Fruit fly (Drosophila melanogaster): ENCODE data around the gene Fadd.

Fadd gene

DNA sequence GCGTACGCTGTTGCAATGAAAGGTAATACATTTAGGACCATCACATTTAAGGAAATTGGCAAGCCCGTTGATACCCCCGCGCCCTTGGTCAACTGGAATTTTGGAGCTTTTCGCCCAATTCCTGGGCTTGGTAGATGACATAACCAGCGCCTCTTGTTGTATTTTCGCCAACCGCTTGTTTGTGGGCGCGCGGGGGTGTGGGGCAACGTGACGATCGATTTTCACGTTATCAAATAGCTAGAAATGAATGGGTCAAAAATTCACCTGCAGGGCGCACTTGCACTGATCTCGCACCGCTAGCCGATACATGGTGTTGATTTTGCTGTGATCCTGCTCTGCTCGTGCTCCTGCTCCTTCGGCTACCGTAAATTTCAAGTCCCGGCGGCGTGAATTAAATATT, 11.6 kb upstream of the Fadd start:
- TF ChIP-seq Hr39 (GFP tag; optimal IDR thresholded peaks at IDR 0.05), result no peak
- peak; percentile 17 for TF ChIP-seq Eip78C (GFP tag)
- peak; percentile 90 for TF ChIP-seq vri (GFP tag; optimal IDR thresholded peaks at IDR 0.05)
- 0 out of 2 replicates have a peak, but pooled peaks have one; percentile 16 for TF ChIP-seq CG15336 (GFP tag; IDR thresholded peaks at IDR 0.05)
- TF ChIP-seq CG32006 (GFP tag; optimal IDR thresholded peaks at IDR 0.05), result no peak
- no peak for TF ChIP-seq topi (GFP tag; optimal IDR thresholded peaks at IDR 0.05)

DNA sequence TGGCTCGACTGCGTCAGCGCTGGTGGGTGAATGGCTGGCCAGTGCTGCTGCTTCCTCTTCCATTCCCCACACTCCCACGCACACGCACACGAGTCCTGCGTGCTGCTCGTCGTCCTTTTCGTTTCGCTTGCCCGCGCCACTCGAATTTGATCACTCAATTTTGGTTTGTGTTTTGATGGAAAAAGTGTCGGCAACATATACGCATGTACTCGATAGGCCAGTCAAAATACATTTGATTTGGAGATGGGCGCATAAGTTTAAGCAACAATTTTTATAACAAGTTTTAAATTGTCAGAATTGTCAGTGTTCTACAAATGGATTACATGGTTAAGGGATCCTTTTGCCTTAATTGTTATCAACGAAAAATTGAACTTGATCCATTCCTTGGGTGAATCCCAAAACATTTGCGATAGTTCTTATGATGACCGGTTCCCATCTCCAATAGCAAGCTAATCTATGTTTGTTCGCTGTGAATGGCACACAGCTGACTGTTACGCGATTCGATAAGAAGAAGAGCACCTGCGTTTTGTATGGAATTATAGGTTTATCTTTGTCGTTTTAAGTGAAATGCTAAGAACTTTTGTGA, 11.1 kb upstream of the Fadd start, which contains the start of the genes Mitofilin and mRpL35:
Gene Mitofilin, minus strand, starts transcription at position 295 of the 586 bp plus-strand sequence.
Gene mRpL35, plus strand, starts transcription at position 487 of the 586 bp plus-strand sequence.
- no peak for TF ChIP-seq CG6854 (GFP tag; optimal IDR thresholded peaks at IDR 0.05)
- TF ChIP-seq Hr38 (GFP tag; optimal IDR thresholded peaks at IDR 0.05), result no peak
- TF ChIP-seq Sox14 (GFP tag; optimal IDR thresholded peaks at IDR 0.05), result peak; percentile 36
- TF ChIP-seq Hr39 (GFP tag; optimal IDR thresholded peaks at IDR 0.05), result peak; percentile 66
- TF ChIP-seq CG10631 (GFP tag; optimal IDR thresholded peaks at IDR 0.05), result peak; percentile 70
- TF ChIP-seq CG3032 (tag; optimal IDR thresholded peaks at IDR 0.05), result peak; percentile 49
- no peak for TF ChIP-seq CG8119 (GFP tag; IDR thresholded peaks at IDR 0.05)
- peak; percentile 53 for TF ChIP-seq cyc (GFP tag; optimal IDR thresholded peaks at IDR 0.05)
- TF ChIP-seq vri (GFP tag; optimal IDR thresholded peaks at IDR 0.05), result peak; percentile 57
- no peak for TF ChIP-seq CG34406 (GFP tag; optimal IDR thresholded peaks at IDR 0.05)
- no peak for TF ChIP-seq CG10669 (GFP tag; optimal IDR thresholded peaks at IDR 0.05)
- TF ChIP-seq CG8632 (GFP tag; optimal IDR thresholded peaks at IDR 0.05), result no peak
- TF ChIP-seq CG3919 (GFP tag; optimal IDR thresholded peaks at IDR 0.05), result peak; percentile 37
- TF ChIP-seq topi (GFP tag; optimal IDR thresholded peaks at IDR 0.05), result peak; percentile 39
- no peak for TF ChIP-seq net (GFP tag; optimal IDR thresholded peaks at IDR 0.05)
- peak; percentile 20 for TF ChIP-seq CG6808 (GFP tag; optimal IDR thresholded peaks at IDR 0.05)
- TF ChIP-seq CG31627 (GFP tag; optimal IDR thresholded peaks at IDR 0.05), result peak; percentile 68
- peak; percentile 92 for TF ChIP-seq svp (GFP tag)
- no peak for TF ChIP-seq eg (GFP tag; IDR thresholded peaks at IDR 0.05)
- no peak for TF ChIP-seq CG1621 (tag; optimal IDR thresholded peaks at IDR 0.05)
- TF ChIP-seq CG11762 (GFP tag; optimal IDR thresholded peaks at IDR 0.05; ENCODE audit: insufficient read depth), result no peak
- TF ChIP-seq achi (GFP tag; optimal IDR thresholded peaks at IDR 0.05), result peak; percentile 38
- TF ChIP-seq dsx (GFP tag; optimal IDR thresholded peaks at IDR 0.05; ENCODE audit: poor library complexity, severe bottlenecking), result no peak
- TF ChIP-seq salr (GFP tag; optimal IDR thresholded peaks at IDR 0.05), result no peak
- TF ChIP-seq Hr4 (GFP tag; optimal IDR thresholded peaks at IDR 0.05), result no peak
- no peak for TF ChIP-seq CG7368 (GFP tag; optimal IDR thresholded peaks at IDR 0.05)
- TF ChIP-seq CG15336 (GFP tag; IDR thresholded peaks at IDR 0.05), result no peak
- no peak for TF ChIP-seq Met (GFP tag; optimal IDR thresholded peaks at IDR 0.05)
- peak; percentile 51 for TF ChIP-seq Sox15 (GFP tag; optimal IDR thresholded peaks at IDR 0.05)
- TF ChIP-seq CG6276 (GFP tag; optimal IDR thresholded peaks at IDR 0.05), result no peak
- no peak for TF ChIP-seq Eip93F (GFP tag; optimal IDR thresholded peaks at IDR 0.05)
- no peak for TF ChIP-seq pdm3 (GFP tag; optimal IDR thresholded peaks at IDR 0.05)
- TF ChIP-seq CG11902 (GFP tag; optimal IDR thresholded peaks at IDR 0.05), result peak; percentile 13
- peak; percentile 28; the same call in 1 of the 3 replicates for TF ChIP-seq CG6163 (GFP tag; IDR thresholded peaks at IDR 0.05)
- TF ChIP-seq Eip75B (GFP tag; optimal IDR thresholded peaks at IDR 0.05), result peak; percentile 47
- peak; percentile 3 for TF ChIP-seq dac (GFP tag; optimal IDR thresholded peaks at IDR 0.05)
- TF ChIP-seq Smox (GFP tag; optimal IDR thresholded peaks at IDR 0.05), result no peak
- TF ChIP-seq Sox102F (GFP tag; optimal IDR thresholded peaks at IDR 0.05), result no peak
- TF ChIP-seq CG11294 (GFP tag; IDR thresholded peaks at IDR 0.05), result no peak; the same call in 1 of the 2 replicates
- TF ChIP-seq Ets96B (tag; optimal IDR thresholded peaks at IDR 0.05), result peak; percentile 23
- peak; percentile 69 for TF ChIP-seq Eip78C (GFP tag)
- no peak for TF ChIP-seq spab (GFP tag; optimal IDR thresholded peaks at IDR 0.05)
- no peak for TF ChIP-seq fd85E (GFP tag; optimal IDR thresholded peaks at IDR 0.05)
- peak in 1 of 2 experiments; percentile 15 for TF ChIP-seq ss (GFP tag; optimal IDR thresholded peaks at IDR 0.05)
- no peak for TF ChIP-seq fkh (GFP tag; optimal IDR thresholded peaks at IDR 0.05)
- TF ChIP-seq Ets21C (GFP tag; optimal IDR thresholded peaks at IDR 0.05), result peak; percentile 6
- TF ChIP-seq fd59A (GFP tag; optimal IDR thresholded peaks at IDR 0.05), result no peak
- no peak for TF ChIP-seq Lpt (GFP tag; optimal IDR thresholded peaks at IDR 0.05)

Data from whole organism, prepupa.